Worm (Caenorhabditis elegans) whole organism, L2 larva: ENCODE measurements around the gene C24A8.5.

ENCODE experiments used
- C34F6.9 ChIP-seq: fragments of 150-350 bp; optimal IDR thresholded peaks from 2 replicates; lab custom pipeline; 2014; ENCODE audit warnings: missing biosample characterization, missing genetic modification characterization
- F13H6.1 ChIP-seq: sonication (generic microtip); optimal IDR thresholded peaks from 2 replicates; lab custom pipeline; 2016; ENCODE audit warnings: missing genetic modification characterization, missing compliant biosample characterization
- aly-2 ChIP-seq: fragments of 150-350 bp; optimal IDR thresholded peaks from 2 replicates; lab custom pipeline; 2014; ENCODE audit warnings: missing biosample characterization, missing genetic modification characterization
- ama-1 ChIP-seq: fragments of 150-350 bp; optimal IDR thresholded peaks from 2 replicates; lab custom pipeline; 2018; ENCODE audit warnings: inconsistent platforms
- ceh-82 ChIP-seq: fragments of 150-350 bp; optimal IDR thresholded peaks from 2 replicates; lab custom pipeline; 2014; ENCODE audit warnings: missing biosample characterization, missing genetic modification characterization
- dmd-4 ChIP-seq: sonication (generic microtip); optimal IDR thresholded peaks from 2 replicates; lab custom pipeline; 2017; ENCODE audit warnings: missing biosample characterization, missing genetic modification characterization
- elt-3 ChIP-seq: sonication (generic microtip); optimal IDR thresholded peaks from 2 replicates; lab custom pipeline; 2017; ENCODE audit warnings: missing biosample characterization, missing genetic modification characterization
- fos-1 ChIP-seq: fragments of 150-350 bp; optimal IDR thresholded peaks from 2 replicates; lab custom pipeline; 2014; ENCODE audit warnings: missing biosample characterization, missing genetic modification characterization
- gmeb-1 ChIP-seq: fragments of 150-350 bp; optimal IDR thresholded peaks from 2 replicates; lab custom pipeline; 2014; ENCODE audit warnings: missing biosample characterization, missing genetic modification characterization
- lin-13 ChIP-seq: fragments of 150-350 bp; optimal IDR thresholded peaks from 2 replicates; lab custom pipeline; 2014; ENCODE audit warnings: missing biosample characterization, missing genetic modification reagents, missing genetic modification characterization
- lin-39 ChIP-seq: fragments of 150-350 bp; optimal IDR thresholded peaks from 2 replicates; lab custom pipeline; 2014; ENCODE audit warnings: missing biosample characterization, missing genetic modification reagents, missing genetic modification characterization
- lsy-2 ChIP-seq, 2 experiments: fragments of 150-350 bp in 1 of 2; sonication (generic microtip) in 1 of 2; optimal IDR thresholded peaks; 2 replicates each; lab custom pipeline; 2014 to 2017; ENCODE audit warnings: missing biosample characterization in 2 of 2, missing genetic modification characterization in 2 of 2
- mab-5 ChIP-seq: fragments of 150-350 bp; optimal IDR thresholded peaks from 2 replicates; lab custom pipeline; 2014; ENCODE audit warnings: missing biosample characterization, missing genetic modification characterization
- mbf-1 ChIP-seq: sonication (generic microtip); optimal IDR thresholded peaks from 2 replicates; lab custom pipeline; 2017; ENCODE audit warnings: missing biosample characterization, missing genetic modification characterization
- nhr-10 ChIP-seq: sonication (generic microtip); optimal IDR thresholded peaks from 2 replicates; lab custom pipeline; 2017; ENCODE audit warnings: missing biosample characterization, missing genetic modification characterization
- nhr-11 ChIP-seq: fragments of 150-350 bp; optimal IDR thresholded peaks from 2 replicates; lab custom pipeline; 2014; ENCODE audit warnings: missing biosample characterization, missing genetic modification characterization
- nhr-12 ChIP-seq: fragments of 150-350 bp; optimal IDR thresholded peaks from 2 replicates; lab custom pipeline; 2014; ENCODE audit warnings: missing biosample characterization, missing genetic modification characterization
- nhr-21 ChIP-seq: fragments of 150-350 bp; optimal IDR thresholded peaks from 2 replicates; lab custom pipeline; 2014; ENCODE audit warnings: missing biosample characterization, missing genetic modification characterization
- nhr-23 ChIP-seq: fragments of 150-350 bp; optimal IDR thresholded peaks from 2 replicates; lab custom pipeline; 2014; ENCODE audit warnings: missing biosample characterization, missing genetic modification reagents, missing genetic modification characterization
- nhr-25 ChIP-seq: fragments of 150-350 bp; sonication (generic microtip); optimal IDR thresholded peaks from 3 replicates; lab custom pipeline; 2014; ENCODE audit warnings: missing biosample characterization, missing genetic modification characterization
- nhr-6 ChIP-seq: fragments of 150-350 bp; optimal IDR thresholded peaks from 2 replicates; lab custom pipeline; 2014; ENCODE audit warnings: missing biosample characterization, missing genetic modification characterization
- nhr-77 ChIP-seq: fragments of 150-350 bp; optimal IDR thresholded peaks from 2 replicates; lab custom pipeline; 2014; ENCODE audit warnings: missing biosample characterization, missing genetic modification characterization
- peb-1 ChIP-seq: fragments of 150-350 bp; optimal IDR thresholded peaks from 2 replicates; lab custom pipeline; 2014; ENCODE audit warnings: missing biosample characterization, missing genetic modification characterization
- sem-4 ChIP-seq: fragments of 150-350 bp; optimal IDR thresholded peaks from 2 replicates; lab custom pipeline; 2014; ENCODE audit warnings: missing biosample characterization, missing genetic modification reagents, missing genetic modification characterization
- sma-3 ChIP-seq: sonication (generic microtip); optimal IDR thresholded peaks from 2 replicates; lab custom pipeline; 2016; ENCODE audit warnings: missing genetic modification reagents, missing genetic modification characterization, missing compliant biosample characterization
- sma-9 ChIP-seq, 2 experiments: fragments of 150-350 bp in 1 of 2; sonication (generic microtip) in 1 of 2; optimal IDR thresholded peaks; 2 replicates each; lab custom pipeline; 2014 to 2016; ENCODE audit warnings: missing genetic modification characterization in 2 of 2, mild to moderate bottlenecking in 1 of 2, missing biosample characterization in 1 of 2, missing compliant biosample characterization in 1 of 2, missing genetic modification reagents in 1 of 2, moderate library complexity in 1 of 2
- unc-39 ChIP-seq: fragments of 150-350 bp; optimal IDR thresholded peaks from 2 replicates; lab custom pipeline; 2014; ENCODE audit warnings: missing biosample characterization, missing genetic modification characterization
- zag-1 ChIP-seq: fragments of 150-350 bp; optimal IDR thresholded peaks from 2 replicates; lab custom pipeline; 2014; ENCODE audit warnings: missing biosample characterization, missing genetic modification characterization
- ztf-1 ChIP-seq: fragments of 200-800 bp; sonication (Bioruptor generic); conservative IDR thresholded peaks from 2 replicates; pipeline ENCODE4 v1.3.6; 2022; ENCODE audit warnings: missing genetic modification characterization, missing compliant biosample characterization
- ztf-11 ChIP-seq: sonication (generic microtip); optimal IDR thresholded peaks from 2 replicates; lab custom pipeline; 2017; ENCODE audit warnings: missing biosample characterization, missing genetic modification characterization
- ztf-4 ChIP-seq: fragments of 150-350 bp; optimal IDR thresholded peaks from 2 replicates; lab custom pipeline; 2014; ENCODE audit warnings: missing biosample characterization, missing genetic modification characterization

C24A8.5 gene

DNA sequence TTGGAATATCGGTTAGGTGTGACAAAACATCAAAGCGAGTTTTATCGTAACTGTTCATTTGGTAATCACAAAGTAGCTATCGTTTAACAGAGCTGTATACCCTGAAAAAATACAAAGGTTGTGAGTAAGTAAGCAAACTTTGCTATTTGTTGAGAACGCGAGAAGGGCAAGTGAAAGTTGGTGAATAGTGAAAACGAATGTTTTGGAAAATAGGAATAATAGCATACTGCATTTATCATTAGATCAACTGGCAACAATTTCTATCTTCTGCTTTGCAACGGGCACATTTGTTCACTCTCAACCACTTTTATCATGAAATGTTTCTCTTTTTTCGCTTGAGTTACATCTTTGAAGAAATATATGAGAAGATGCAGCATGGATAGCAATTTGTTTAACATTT lies at the start of gene C24A8.5:
Gene C24A8.5 (minus strand): TSS at position 101 of the 400 bp plus-strand sequence.
- TF ChIP-seq F13H6.1 (no peak), nhr-25 (tag; lab: Kevin White, UChicago) (no peak)

DNA sequence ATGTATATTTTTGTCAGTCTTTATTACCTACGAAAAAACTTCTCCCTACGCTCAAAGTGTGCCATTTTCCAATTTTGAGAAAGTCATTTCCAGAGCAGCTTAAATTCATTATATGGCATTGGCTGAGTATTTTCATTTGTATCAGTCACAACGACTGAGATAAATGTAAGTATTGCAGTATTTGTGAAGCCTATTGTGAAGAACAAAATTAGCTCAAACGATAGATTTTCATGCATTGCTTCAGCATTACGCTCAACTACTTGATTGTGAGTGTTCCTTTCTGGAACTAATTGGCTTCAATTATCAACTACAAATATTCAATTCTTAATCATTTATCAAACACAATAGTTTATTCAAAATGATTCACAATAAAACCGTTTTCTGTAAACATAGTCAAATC lies 49.0 kb upstream of the C24A8.5 start, which contains the start of gene R160.12:
Gene R160.12 (minus strand): TSS at position 101 of the 400 bp plus-strand sequence.
- TF ChIP-seq lin-13 (no peak), ztf-4 (no peak), elt-3 (no peak), nhr-23 (tag; lab: Kevin White, UChicago) (no peak), F13H6.1 (no peak), mbf-1 (no peak), nhr-11 (tag; lab: Kevin White, UChicago) (no peak), sma-3 (GFP tag; lab: Kevin White, UChicago) (no peak), gmeb-1 (tag; lab: Kevin White, UChicago) (no peak), unc-39 (tag; lab: Kevin White, UChicago) (no peak), sma-9 (GFP tag; optimal IDR thresholded peaks at IDR 0.05; lab: Kevin White, UChicago) (no peak), sma-9 (tag; optimal IDR thresholded peaks at IDR 0.05; lab: Kevin White, UChicago) (no peak)

DNA sequence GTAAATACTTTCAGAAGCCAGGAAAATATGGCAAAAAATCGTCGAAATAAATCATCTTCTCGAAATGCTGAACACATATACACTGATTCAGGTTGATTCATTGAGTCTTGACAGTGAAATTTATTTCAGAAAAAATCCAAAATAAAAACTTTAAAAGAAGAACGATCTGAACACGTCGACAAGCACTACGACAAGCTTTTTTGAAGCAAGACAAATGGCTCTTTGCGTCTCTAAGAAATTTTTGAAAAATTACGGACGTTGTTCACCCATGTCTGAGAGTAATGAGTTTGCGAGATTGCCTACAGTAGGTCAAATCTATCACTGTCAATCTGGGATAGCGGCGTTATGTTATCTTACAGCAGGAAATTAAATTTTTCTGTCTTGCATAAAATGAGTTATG lies 48.1 kb upstream of the C24A8.5 start, which contains the start of gene R160.2:
Gene R160.2 (minus strand): TSS at position 101 of the 400 bp plus-strand sequence.
- TF ChIP-seq mbf-1 (no peak), peb-1 (tag; lab: Kevin White, UChicago) (no peak), dmd-4 (tag; lab: Kevin White, UChicago) (no peak), ama-1 (lab: Kevin White, UChicago) (no peak), ceh-82 (tag; lab: Kevin White, UChicago) (no peak), sma-9 (GFP tag; optimal IDR thresholded peaks at IDR 0.05; lab: Kevin White, UChicago) (no peak), sma-9 (tag; optimal IDR thresholded peaks at IDR 0.05; lab: Kevin White, UChicago) (no peak), nhr-6 (tag; lab: Kevin White, UChicago) (no peak), nhr-10 (tag; lab: Kevin White, UChicago) (no peak), nhr-12 (no peak), nhr-77 (no peak), ztf-11 (tag; lab: Kevin White, UChicago) (no peak), aly-2 (tag; lab: Kevin White, UChicago) (no peak), nhr-21 (no peak), C34F6.9 (tag; lab: Kevin White, UChicago) (no peak), lin-39 (no peak), sem-4 (tag; lab: Kevin White, UChicago) (no peak), lsy-2 (tag; optimal IDR thresholded peaks at IDR 0.05; lab: Kevin White, UChicago) (no peak)

DNA sequence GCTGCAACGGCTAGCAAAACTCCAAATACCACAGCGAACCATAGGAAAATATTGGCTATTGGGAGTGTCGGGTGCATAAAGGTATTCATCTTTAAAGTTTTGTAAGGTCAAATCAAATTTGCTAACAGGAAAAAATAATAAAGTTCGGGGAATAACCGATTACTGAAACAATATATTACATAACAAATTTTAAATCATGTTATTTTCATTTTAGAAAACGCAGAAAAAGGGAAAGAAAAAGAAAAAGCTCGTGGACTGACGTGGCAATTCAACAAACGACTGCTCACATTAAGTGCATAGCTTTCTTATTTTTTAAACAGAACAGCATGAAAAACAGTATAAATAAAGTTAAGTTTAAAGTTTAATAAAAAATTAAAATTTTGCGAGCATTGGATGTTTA lies 44.4 kb upstream of the C24A8.5 start, which contains the start of gene R160.6:
Gene R160.6 (minus strand): TSS at position 101 of the 400 bp plus-strand sequence.
- TF ChIP-seq mbf-1 = no peak
- TF ChIP-seq mab-5 = no peak
- TF ChIP-seq nhr-10 (tag; lab: Kevin White, UChicago) = no peak
- TF ChIP-seq zag-1 = no peak
- TF ChIP-seq dmd-4 (tag; lab: Kevin White, UChicago) = no peak
- no peak for TF ChIP-seq unc-39 (tag; lab: Kevin White, UChicago)
- TF ChIP-seq fos-1 (tag; lab: Kevin White, UChicago) = no peak
- TF ChIP-seq peb-1 (tag; lab: Kevin White, UChicago) = no peak

DNA sequence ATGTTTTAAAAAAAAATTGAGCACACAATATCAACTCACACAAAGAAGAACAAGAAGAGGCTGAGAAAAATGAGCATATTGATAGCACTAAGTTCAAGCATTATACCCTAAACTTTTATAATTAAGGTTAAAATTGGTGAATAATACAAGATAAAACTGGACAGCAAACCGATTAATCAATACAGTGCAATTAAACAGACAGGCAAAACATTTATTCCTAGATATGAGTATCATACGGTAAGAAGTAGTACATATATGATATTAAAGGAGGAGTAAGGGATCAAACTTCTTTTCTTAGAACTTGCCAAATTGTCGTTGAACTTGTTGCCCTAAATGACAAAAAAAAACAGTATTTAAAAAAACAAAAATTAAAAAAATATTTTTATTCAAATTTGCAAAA lies 43.3 kb upstream of the C24A8.5 start, which contains the start of gene R160.14:
Gene R160.14 (minus strand): TSS at position 101 of the 400 bp plus-strand sequence.
- no peak for TF ChIP-seq ceh-82 (tag; lab: Kevin White, UChicago)
- TF ChIP-seq, all 48 proteins: peak for 0

DNA sequence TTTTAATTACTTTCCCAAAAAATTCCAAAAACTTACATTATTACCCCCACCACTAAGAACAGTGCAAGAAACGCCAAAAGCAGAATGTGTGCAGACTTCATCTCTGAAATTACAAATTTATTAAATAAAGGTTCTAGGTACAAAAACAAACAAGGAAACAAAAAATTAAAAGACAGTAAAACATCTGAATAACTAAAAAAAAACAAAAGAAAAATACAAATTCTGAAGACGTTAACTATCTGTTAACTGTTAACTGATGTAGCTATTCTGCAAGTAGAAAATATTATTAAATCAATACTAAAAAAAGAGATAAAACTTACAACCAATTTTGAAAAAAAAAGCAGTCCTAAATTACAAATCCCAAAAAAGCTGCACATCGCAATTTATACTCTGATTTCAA lies 42.7 kb upstream of the C24A8.5 start, which contains the start of gene R160.13:
Gene R160.13 (minus strand): TSS at position 101 of the 400 bp plus-strand sequence.
- TF ChIP-seq nhr-21 = no peak
- no peak for TF ChIP-seq mab-5
- no peak for TF ChIP-seq C34F6.9 (tag; lab: Kevin White, UChicago)
- TF ChIP-seq nhr-6 (tag; lab: Kevin White, UChicago) = no peak
- no peak for TF ChIP-seq ztf-1 (GFP tag; lab: Robert Waterston, UW)
- no peak for TF ChIP-seq ztf-4
